Fruit fly (Drosophila melanogaster) whole organism, embryonic: Measurements from ENCODE around the gene CG3918.

Source experiments
- Antp ChIP-seq: fragments of 200-800 bp; sonication (Bioruptor generic); optimal IDR thresholded peaks from 3 replicates; lab custom pipeline; 2016; ENCODE audit warnings: missing biosample characterization, missing genetic modification characterization
- BEAF-32 ChIP-seq: fragments of 200-800 bp; sonication (Bioruptor generic); optimal IDR thresholded peaks from 3 replicates; lab custom pipeline; 2017; ENCODE audit warnings: missing biosample characterization, missing genetic modification characterization, mild to moderate bottlenecking, moderate library complexity, missing genetic modification reagents
- Bteb2 ChIP-seq: fragments of 200-800 bp; sonication (Bioruptor generic); optimal IDR thresholded peaks from 2 replicates; lab custom pipeline; 2016; ENCODE audit warnings: missing biosample characterization, missing genetic modification characterization
- CG10274 ChIP-seq: fragments of 200-800 bp; sonication (Bioruptor generic); optimal IDR thresholded peaks from 3 replicates; lab custom pipeline; 2017; ENCODE audit warnings: missing biosample characterization, mild to moderate bottlenecking, missing genetic modification characterization
- CG10959 ChIP-seq: fragments of 200-800 bp; sonication (Bioruptor generic); IDR thresholded peaks from 2 replicates; pipeline ENCODE4 v1.3.6; 2022; ENCODE audit warnings: missing biosample characterization, missing genetic modification characterization
- CG11398 ChIP-seq: fragments of 200-800 bp; sonication (Bioruptor generic); optimal IDR thresholded peaks from 2 replicates; lab custom pipeline; 2016; ENCODE audit warnings: missing biosample characterization, missing genetic modification characterization
- CG12769 ChIP-seq: fragments of 200-800 bp; sonication (Bioruptor generic); optimal IDR thresholded peaks from 2 replicates; lab custom pipeline; 2019; ENCODE audit warnings: missing biosample characterization, mild to moderate bottlenecking, missing genetic modification characterization, moderate library complexity
- CG13287 ChIP-seq: fragments of 200-800 bp; sonication (Bioruptor generic); IDR thresholded peaks from 2 replicates; pipeline ENCODE4 v1.3.6; 2022; ENCODE audit warnings: missing biosample characterization, missing genetic modification characterization; ENCODE audit not compliant: partially characterized antibody
- CG13775 ChIP-seq: fragments of 200-800 bp; sonication (Bioruptor generic); optimal IDR thresholded peaks from 3 replicates; lab custom pipeline; 2017; ENCODE audit warnings: missing biosample characterization, mild to moderate bottlenecking, missing genetic modification characterization
- CG14441 ChIP-seq: fragments of 200-800 bp; sonication (Bioruptor generic); IDR thresholded peaks from 2 replicates; pipeline ENCODE4 v1.3.6; 2022; ENCODE audit warnings: missing biosample characterization, missing genetic modification characterization
- CG14710 ChIP-seq: fragments of 200-800 bp; sonication (Bioruptor generic); optimal IDR thresholded peaks from 3 replicates; lab custom pipeline; 2019; ENCODE audit warnings: missing biosample characterization, mild to moderate bottlenecking, missing genetic modification characterization, moderate library complexity
- CG16779 ChIP-seq: fragments of 200-800 bp; sonication (Bioruptor generic); IDR thresholded peaks from 2 replicates; pipeline ENCODE4 v1.3.6; 2022; ENCODE audit warnings: missing biosample characterization, missing genetic modification characterization
- CG16815 ChIP-seq: fragments of 200-800 bp; sonication (Bioruptor generic); optimal IDR thresholded peaks from 3 replicates; lab custom pipeline; 2017; ENCODE audit warnings: missing biosample characterization, mild to moderate bottlenecking, missing genetic modification characterization
- CG16863 ChIP-seq: fragments of 200-800 bp; sonication (Bioruptor generic); optimal IDR thresholded peaks from 3 replicates; lab custom pipeline; 2016; ENCODE audit warnings: missing biosample characterization, missing genetic modification characterization
- CG18011 ChIP-seq: fragments of 200-800 bp; sonication (Bioruptor generic); optimal IDR thresholded peaks from 2 replicates; lab custom pipeline; 2017; ENCODE audit warnings: missing biosample characterization, missing genetic modification characterization, mild to moderate bottlenecking, moderate library complexity, missing genotype
- CG2199 ChIP-seq: fragments of 200-800 bp; sonication (Bioruptor generic); IDR thresholded peaks from 3 replicates; pipeline ENCODE4 v1.3.6; 2022; ENCODE audit warnings: missing biosample characterization, missing genetic modification characterization
- CG32532 ChIP-seq: fragments of 200-800 bp; sonication (Bioruptor generic); IDR thresholded peaks from 2 replicates; pipeline ENCODE4 v1.3.6; 2022; ENCODE audit warnings: missing biosample characterization, missing genetic modification characterization
- CG4282 ChIP-seq: fragments of 200-800 bp; sonication (Bioruptor generic); optimal IDR thresholded peaks from 2 replicates; lab custom pipeline; 2016; ENCODE audit warnings: missing biosample characterization, missing genetic modification characterization
- CG6791 ChIP-seq: fragments of 200-800 bp; sonication (Bioruptor generic); IDR thresholded peaks from 3 replicates; pipeline ENCODE4 v1.3.6; 2022; ENCODE audit warnings: missing biosample characterization, missing genetic modification characterization; ENCODE audit not compliant: partially characterized antibody
- CG7271 ChIP-seq: fragments of 200-800 bp; sonication (Bioruptor generic); optimal IDR thresholded peaks from 2 replicates; lab custom pipeline; 2018; ENCODE audit warnings: missing biosample characterization, mild to moderate bottlenecking, missing genetic modification characterization, moderate library complexity
- CkIIα-i1 ChIP-seq: fragments of 200-800 bp; sonication (Bioruptor generic); IDR thresholded peaks from 2 replicates; pipeline ENCODE4 v1.3.6; 2022; ENCODE audit warnings: missing biosample characterization, missing genetic modification characterization
- Dref ChIP-seq: fragments of 200-800 bp; sonication (Bioruptor generic); IDR thresholded peaks from 2 replicates; pipeline ENCODE4 v1.3.6; 2022; ENCODE audit warnings: missing biosample characterization, missing genetic modification characterization
- E2f1 ChIP-seq: fragments of 200-800 bp; sonication (Bioruptor generic); IDR thresholded peaks from 2 replicates; pipeline ENCODE4 v1.3.6; 2022; ENCODE audit warnings: missing biosample characterization, missing genetic modification characterization
- Lim3 ChIP-seq: fragments of 200-800 bp; sonication (Bioruptor generic); IDR thresholded peaks from 2 replicates; pipeline ENCODE4 v1.3.6; 2022; ENCODE audit warnings: missing biosample characterization, missing genetic modification characterization
- Max ChIP-seq: fragments of 200-800 bp; sonication (Bioruptor generic); optimal IDR thresholded peaks from 2 replicates; lab custom pipeline; 2016; ENCODE audit warnings: missing biosample characterization, mild to moderate bottlenecking, missing genetic modification characterization
- Nf-YB ChIP-seq: fragments of 200-800 bp; sonication (Bioruptor generic); optimal IDR thresholded peaks from 3 replicates; lab custom pipeline; 2019; ENCODE audit warnings: missing biosample characterization, mild to moderate bottlenecking, missing genetic modification characterization, moderate library complexity
- Six4 ChIP-seq: fragments of 200-800 bp; sonication (Bioruptor generic); optimal IDR thresholded peaks from 2 replicates; lab custom pipeline; 2016; ENCODE audit warnings: missing biosample characterization, missing genetic modification characterization
- Tbp ChIP-seq: fragments of >200 bp; optimal IDR thresholded peaks from 2 replicates; lab custom pipeline; 2018; ENCODE audit warnings: missing biosample characterization, missing genetic modification characterization
- cas ChIP-seq: fragments of 200-800 bp; sonication (Bioruptor generic); IDR thresholded peaks from 2 replicates; pipeline ENCODE4 v1.3.6; 2022; ENCODE audit warnings: missing biosample characterization, missing genetic modification characterization
- chif ChIP-seq, 2 experiments: fragments of 200-800 bp; sonication (Bioruptor generic); optimal IDR thresholded peaks; 3 replicates each; lab custom pipeline; 2016; ENCODE audit warnings: missing biosample characterization in 2 of 2, missing genetic modification characterization in 2 of 2
- crol ChIP-seq: fragments of 200-800 bp; sonication (Bioruptor generic); IDR thresholded peaks from 2 replicates; pipeline ENCODE4 v1.3.6; 2022; ENCODE audit warnings: missing biosample characterization, missing genetic modification characterization
- dmrt11E ChIP-seq: fragments of 200-800 bp; sonication (Bioruptor generic); optimal IDR thresholded peaks from 3 replicates; lab custom pipeline; 2018; ENCODE audit warnings: missing biosample characterization, mild to moderate bottlenecking, missing genetic modification characterization, moderate library complexity
- fd96Cb ChIP-seq: fragments of 200-800 bp; sonication (Bioruptor generic); optimal IDR thresholded peaks from 2 replicates; lab custom pipeline; 2018; ENCODE audit warnings: missing biosample characterization, mild to moderate bottlenecking, missing genetic modification characterization, moderate library complexity
- gfzf ChIP-seq: fragments of 200-800 bp; sonication (Bioruptor generic); optimal IDR thresholded peaks from 2 replicates; lab custom pipeline; 2016; ENCODE audit warnings: missing biosample characterization, mild to moderate bottlenecking, missing genetic modification characterization, moderate library complexity
- hbn ChIP-seq: fragments of 200-800 bp; sonication (Bioruptor generic); IDR thresholded peaks from 2 replicates; pipeline ENCODE4 v1.3.6; 2022; ENCODE audit warnings: missing biosample characterization, missing genetic modification characterization; ENCODE audit not compliant: partially characterized antibody
- jigr1 ChIP-seq: fragments of 200-800 bp; sonication (Bioruptor generic); IDR thresholded peaks from 3 replicates; pipeline ENCODE4 v1.3.6; 2022; ENCODE audit warnings: missing biosample characterization, missing genetic modification characterization
- klu ChIP-seq: fragments of 200-800 bp; sonication (Bioruptor generic); IDR thresholded peaks from 2 replicates; pipeline ENCODE4 v1.3.6; 2022; ENCODE audit warnings: missing biosample characterization, missing genetic modification characterization
- lab ChIP-seq: fragments of 200-800 bp; sonication (Bioruptor generic); optimal IDR thresholded peaks from 3 replicates; lab custom pipeline; 2017; ENCODE audit warnings: missing biosample characterization, missing genetic modification characterization, mild to moderate bottlenecking, moderate library complexity, missing genetic modification reagents
- maf-S ChIP-seq: fragments of 200-800 bp; sonication (Bioruptor generic); optimal IDR thresholded peaks from 2 replicates; lab custom pipeline; 2016; ENCODE audit warnings: missing biosample characterization, missing genetic modification characterization
- odd ChIP-seq: fragments of 200-800 bp; sonication (Bioruptor generic); optimal IDR thresholded peaks from 2 replicates; lab custom pipeline; 2017; ENCODE audit warnings: missing biosample characterization, mild to moderate bottlenecking, missing genetic modification characterization
- onecut ChIP-seq: fragments of 200-800 bp; sonication (Bioruptor generic); IDR thresholded peaks from 2 replicates; pipeline ENCODE4 v1.3.6; 2022; ENCODE audit warnings: missing biosample characterization, missing genetic modification characterization
- pan ChIP-seq, 4 experiments: fragments of >200 bp in 3 of 4; fragments of 200-800 bp in 1 of 4; sonication (Bioruptor generic) in 1 of 4; optimal IDR thresholded peaks in 3 of 4; IDR thresholded peaks in 1 of 4; 2 replicates each; pipeline versions ENCODE4 v1.3.6 to Lab custom; 2017 to 2022; ENCODE audit warnings: missing biosample characterization in 2 of 4, missing genetic modification characterization in 2 of 4, mixed read lengths in 1 of 4
- pfk ChIP-seq: fragments of 200-800 bp; sonication (Bioruptor generic); optimal IDR thresholded peaks from 2 replicates; lab custom pipeline; 2018; ENCODE audit warnings: missing biosample characterization, mild to moderate bottlenecking, missing genetic modification characterization, moderate library complexity
- seq ChIP-seq: fragments of 200-800 bp; sonication (Bioruptor generic); IDR thresholded peaks from 2 replicates; pipeline ENCODE4 v1.3.6; 2022; ENCODE audit warnings: missing biosample characterization, missing genetic modification characterization
- stc ChIP-seq: fragments of 200-800 bp; sonication (Bioruptor generic); IDR thresholded peaks from 2 replicates; pipeline ENCODE4 v1.3.6; 2022; ENCODE audit warnings: missing biosample characterization, missing genetic modification characterization
- trem ChIP-seq: fragments of 200-800 bp; optimal IDR thresholded peaks from 3 replicates; lab custom pipeline; 2019; ENCODE audit warnings: missing biosample characterization, mild to moderate bottlenecking, missing genetic modification characterization, moderate library complexity
- wek ChIP-seq: fragments of 200-800 bp; sonication (Bioruptor generic); optimal IDR thresholded peaks from 3 replicates; lab custom pipeline; 2018; ENCODE audit warnings: missing biosample characterization, mild to moderate bottlenecking, missing genetic modification characterization, moderate library complexity
- z ChIP-seq: fragments of 200-800 bp; sonication (Bioruptor generic); IDR thresholded peaks from 3 replicates; pipeline ENCODE4 v1.3.6; 2022; ENCODE audit warnings: missing biosample characterization, missing genetic modification characterization

CG3918 gene

DNA sequence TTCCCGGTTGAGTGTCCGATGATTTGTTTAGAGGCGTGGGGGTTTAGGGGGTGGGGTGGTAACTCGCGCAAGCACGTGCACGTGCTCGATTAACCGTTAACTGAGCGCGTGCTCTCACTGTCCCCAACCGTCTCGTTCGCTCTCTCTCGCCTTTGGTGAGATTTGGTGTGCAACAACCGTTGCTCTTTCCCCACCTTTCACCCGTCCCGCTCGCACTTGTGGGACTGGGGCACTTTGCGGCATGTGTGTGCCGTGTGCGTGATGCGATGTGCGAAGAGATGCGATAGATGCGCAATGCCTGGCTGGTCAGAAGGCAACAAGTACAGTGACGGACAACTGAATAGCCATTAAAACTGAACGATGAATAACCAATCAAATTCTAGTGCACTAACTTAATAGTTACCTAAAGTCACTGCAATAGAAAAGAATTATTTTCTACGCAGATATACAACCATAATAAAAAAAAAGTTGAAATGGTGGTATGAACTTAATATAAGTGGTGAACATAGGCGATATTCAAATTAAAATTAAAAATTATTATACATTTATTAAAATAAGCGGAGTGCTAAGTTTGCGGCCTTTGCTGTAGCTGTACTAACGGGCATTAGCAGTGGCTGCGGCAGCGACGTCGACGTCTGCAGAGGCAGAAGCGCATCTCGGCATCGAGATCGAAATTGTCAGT, 47.1 kb downstream of the CG3918 start (continued):
- TF ChIP-seq Bteb2 (GFP tag; lab: Kevin White, UChicago) = no peak
- peak; percentile 62 for TF ChIP-seq CG10274 (GFP tag; lab: Kevin White, UChicago)
- peak; percentile 58 for TF ChIP-seq CG7271 (tag; lab: Kevin White, UChicago)
- TF ChIP-seq CG13775 (GFP tag; lab: Kevin White, UChicago) = peak; percentile 86
- TF ChIP-seq fd96Cb (tag; lab: Kevin White, UChicago) = peak; percentile 92
- peak; percentile 56 for TF ChIP-seq wek (GFP tag; lab: Kevin White, UChicago)
- TF ChIP-seq CG16863 (GFP tag; lab: Kevin White, UChicago) = peak; percentile 15
- TF ChIP-seq trem (tag; lab: Kevin White, UChicago) = peak; percentile 91
- peak; percentile 61; the same call in 1 of the 2 replicates for TF ChIP-seq klu (GFP tag; lab: Robert Waterston, UW)
- peak; percentile 66; the same call in 1 of the 2 replicates for TF ChIP-seq CG32532 (GFP tag; lab: Robert Waterston, UW)
- TF ChIP-seq cas = no peak; the same call in 1 of the 2 replicates
- no peak for TF ChIP-seq Tbp
- no peak for TF ChIP-seq CG4282
- peak; percentile 40; the same call in 1 of the 3 replicates for TF ChIP-seq CG2199 (GFP tag; lab: Robert Waterston, UW)
- TF ChIP-seq maf-S (GFP tag; lab: Kevin White, UChicago) = no peak
- TF ChIP-seq jigr1 (GFP tag; lab: Robert Waterston, UW) = peak; percentile 83
- peak; percentile 78 for TF ChIP-seq E2f1 (GFP tag; lab: Robert Waterston, UW)
- TF ChIP-seq crol = peak; percentile 46
- TF ChIP-seq lab (GFP tag; lab: Kevin White, UChicago) = peak; percentile 84
- no peak for TF ChIP-seq CG13287 (GFP tag; lab: Robert Waterston, UW)
- TF ChIP-seq BEAF-32 (GFP tag; lab: Kevin White, UChicago) = no peak
- peak; percentile 12 for TF ChIP-seq CG18011
- no peak for TF ChIP-seq Dref (GFP tag; lab: Robert Waterston, UW)
- peak; percentile 39 for TF ChIP-seq CG12769 (tag; lab: Kevin White, UChicago)
- peak; percentile 35 for TF ChIP-seq Antp
- peak; percentile 34 for TF ChIP-seq CG11398
- peak; percentile 66; the same call in 1 of the 2 replicates for TF ChIP-seq CG14441 (GFP tag; lab: Robert Waterston, UW)
- no peak for TF ChIP-seq CG16779 (GFP tag; lab: Robert Waterston, UW)
- TF ChIP-seq CG6791 (GFP tag; lab: Robert Waterston, UW) = 0 out of 3 replicates have a peak, but pooled peaks have one; percentile 5
- TF ChIP-seq Max (GFP tag; lab: Kevin White, UChicago) = peak; percentile 52
- peak; percentile 82 for TF ChIP-seq stc
- TF ChIP-seq onecut (GFP tag; lab: Robert Waterston, UW) = peak; percentile 79
- TF ChIP-seq Nf-YB = peak; percentile 82
- peak; percentile 85 for TF ChIP-seq seq
- TF ChIP-seq CG10959 (GFP tag; lab: Robert Waterston, UW) = peak; percentile 80
- peak; percentile 81 for TF ChIP-seq Six4 (GFP tag; lab: Kevin White, UChicago)
- TF ChIP-seq hbn = no peak
- peak; percentile 94 for TF ChIP-seq CG14710 (tag; lab: Kevin White, UChicago)
- TF ChIP-seq CkIIα-i1 = no peak
- peak; percentile 93 for TF ChIP-seq dmrt11E (tag; lab: Kevin White, UChicago)
- TF ChIP-seq gfzf = no peak
- no peak for TF ChIP-seq z (GFP tag; lab: Robert Waterston, UW)
- no peak for TF ChIP-seq pan (optimal IDR thresholded peaks at IDR 0.05; lab: Kevin White, UChicago)
- TF ChIP-seq pan (GFP tag; optimal IDR thresholded peaks at IDR 0.05 in 1 of 2, IDR thresholded peaks at IDR 0.05 in 1 of 2) = peak in 1 of 2 experiments; percentile 76
- peak; percentile 82 for TF ChIP-seq CG16815
- TF ChIP-seq Lim3 = peak; percentile 33; the same call in 1 of the 2 replicates
- TF ChIP-seq odd (GFP tag; lab: Kevin White, UChicago) = peak; percentile 89
- peak in 1 of 2 experiments; percentile 69 for TF ChIP-seq chif (GFP tag; optimal IDR thresholded peaks at IDR 0.05; lab: Kevin White, UChicago)
- no peak for TF ChIP-seq pfk (GFP tag; lab: Kevin White, UChicago)
